Worm (Caenorhabditis elegans) whole organism, L3 larva: ENCODE measurements around the gene K02D10.1.
A peak's percentile ranks its signal among the peaks of the same experiment; 100 is the strongest.

ENCODE experiments used
- R02D3.7 ChIP-seq: fragments of 150-350 bp; optimal IDR thresholded peaks from 2 replicates; lab custom pipeline; 2014; ENCODE audit warnings: missing biosample characterization, missing genetic modification characterization
- aly-2 ChIP-seq: fragments of 150-350 bp; optimal IDR thresholded peaks from 2 replicates; lab custom pipeline; 2014; ENCODE audit warnings: missing biosample characterization, missing genetic modification characterization
- ceh-16 ChIP-seq: sonication (generic microtip); optimal IDR thresholded peaks from 2 replicates; lab custom pipeline; 2017; ENCODE audit warnings: missing biosample characterization, missing genetic modification characterization
- ceh-28 ChIP-seq: fragments of 150-350 bp; optimal IDR thresholded peaks from 2 replicates; lab custom pipeline; 2014; ENCODE audit warnings: missing biosample characterization, missing genetic modification reagents, missing genetic modification characterization
- ceh-9 ChIP-seq: sonication (generic microtip); optimal IDR thresholded peaks from 2 replicates; lab custom pipeline; 2018; ENCODE audit warnings: missing biosample characterization, missing genetic modification characterization
- daf-12 ChIP-seq: fragments of 150-350 bp; optimal IDR thresholded peaks from 2 replicates; lab custom pipeline; 2014; ENCODE audit warnings: missing biosample characterization, missing genetic modification reagents, missing genetic modification characterization
- egl-27 ChIP-seq: sonication (generic microtip); optimal IDR thresholded peaks from 4 replicates; lab custom pipeline; 2017; ENCODE audit warnings: missing biosample characterization, missing genetic modification reagents, missing genetic modification characterization
- egl-5 ChIP-seq: fragments of 150-350 bp; optimal IDR thresholded peaks from 2 replicates; lab custom pipeline; 2017; ENCODE audit warnings: missing biosample characterization, missing genetic modification reagents, missing genetic modification characterization, inconsistent platforms
- elt-1 ChIP-seq: fragments of 150-350 bp; optimal IDR thresholded peaks from 2 replicates; lab custom pipeline; 2014; ENCODE audit warnings: missing biosample characterization, missing genetic modification characterization
- elt-2 ChIP-seq: sonication (generic microtip); optimal IDR thresholded peaks from 2 replicates; lab custom pipeline; 2016; ENCODE audit warnings: missing genetic modification reagents, mild to moderate bottlenecking, missing genetic modification characterization, missing compliant biosample characterization
- elt-3 ChIP-seq, 3 experiments: fragments of 150-350 bp in 1 of 3; sonication (generic microtip) in 2 of 3; optimal IDR thresholded peaks; 2 replicates in 2 of 3; 4 replicates in 1 of 3; lab custom pipeline; 2014 to 2017; ENCODE audit warnings: missing biosample characterization in 3 of 3, missing genetic modification characterization in 3 of 3
- fkh-10 ChIP-seq: sonication (generic microtip); optimal IDR thresholded peaks from 2 replicates; lab custom pipeline; 2017; ENCODE audit warnings: missing biosample characterization, missing genetic modification reagents, missing genetic modification characterization
- fkh-2 ChIP-seq: fragments of 150-350 bp; optimal IDR thresholded peaks from 2 replicates; lab custom pipeline; 2014; ENCODE audit warnings: missing biosample characterization, missing genetic modification reagents, missing genetic modification characterization
- hmg-11 ChIP-seq: sonication (generic microtip); optimal IDR thresholded peaks from 2 replicates; lab custom pipeline; 2016; ENCODE audit warnings: missing genetic modification characterization, missing compliant biosample characterization
- lin-39 ChIP-seq: fragments of 150-350 bp; optimal IDR thresholded peaks from 2 replicates; lab custom pipeline; 2018; ENCODE audit warnings: missing biosample characterization, missing genetic modification reagents, missing genetic modification characterization
- mdl-1 ChIP-seq: fragments of 150-350 bp; optimal IDR thresholded peaks from 2 replicates; lab custom pipeline; 2014; ENCODE audit warnings: missing biosample characterization, missing genetic modification characterization
- mml-1 ChIP-seq: fragments of 150-350 bp; sonication (generic microtip); optimal IDR thresholded peaks from 3 replicates; lab custom pipeline; 2014; ENCODE audit warnings: missing biosample characterization, missing genetic modification characterization
- nhr-11 ChIP-seq: fragments of 150-350 bp; optimal IDR thresholded peaks from 2 replicates; lab custom pipeline; 2014; ENCODE audit warnings: missing biosample characterization, missing genetic modification characterization
- nhr-12 ChIP-seq: fragments of 150-350 bp; optimal IDR thresholded peaks from 2 replicates; lab custom pipeline; 2014; ENCODE audit warnings: missing biosample characterization, missing genetic modification characterization
- nhr-23 ChIP-seq: fragments of 150-350 bp; optimal IDR thresholded peaks from 2 replicates; lab custom pipeline; 2014; ENCODE audit warnings: missing biosample characterization, missing genetic modification reagents, missing genetic modification characterization
- nhr-25 ChIP-seq: sonication (generic microtip); optimal IDR thresholded peaks from 2 replicates; lab custom pipeline; 2017; ENCODE audit warnings: missing biosample characterization, missing genetic modification characterization
- nhr-28 ChIP-seq: fragments of 150-350 bp; optimal IDR thresholded peaks from 2 replicates; lab custom pipeline; 2014; ENCODE audit warnings: missing biosample characterization, missing genetic modification characterization
- nhr-67 ChIP-seq: fragments of 150-350 bp; optimal IDR thresholded peaks from 2 replicates; lab custom pipeline; 2014; ENCODE audit warnings: missing biosample characterization, missing genetic modification characterization
- nhr-76 ChIP-seq: fragments of 150-350 bp; sonication (generic microtip); optimal IDR thresholded peaks from 5 replicates; lab custom pipeline; 2014; ENCODE audit warnings: missing biosample characterization, missing genetic modification characterization
- pha-4 ChIP-seq: fragments of 150-350 bp; optimal IDR thresholded peaks from 2 replicates; lab custom pipeline; 2014; ENCODE audit warnings: missing biosample characterization, missing genetic modification reagents, missing genetic modification characterization
- sea-2 ChIP-seq: fragments of 150-350 bp; sonication (generic microtip); optimal IDR thresholded peaks from 4 replicates; lab custom pipeline; 2014; ENCODE audit warnings: missing biosample characterization, missing genetic modification reagents, missing genetic modification characterization
- snpc-4 ChIP-seq: fragments of 150-350 bp; optimal IDR thresholded peaks from 2 replicates; lab custom pipeline; 2014; ENCODE audit warnings: missing biosample characterization, missing genetic modification characterization
- unc-39 ChIP-seq: sonication (generic microtip); optimal IDR thresholded peaks from 4 replicates; lab custom pipeline; 2017; ENCODE audit warnings: missing biosample characterization, missing genetic modification characterization
- unc-62 ChIP-seq: fragments of 150-350 bp; sonication (generic microtip); optimal IDR thresholded peaks from 4 replicates; lab custom pipeline; 2014; ENCODE audit warnings: missing biosample characterization, missing genetic modification reagents, missing genetic modification characterization
- ztf-11 ChIP-seq: fragments of 150-350 bp; optimal IDR thresholded peaks from 2 replicates; lab custom pipeline; 2014; ENCODE audit warnings: missing biosample characterization, missing genetic modification characterization

K02D10.1 gene

ce11 chrIII:8770243-8770642 lies 907 bp downstream of the K02D10.1 start:
- TF ChIP-seq aly-2 (tag; lab: Kevin White, UChicago) (no peak), hmg-11 (tag; lab: Kevin White, UChicago) (no peak), nhr-23 (tag; lab: Kevin White, UChicago) (peak; percentile 30), nhr-25 (tag; lab: Kevin White, UChicago) (peak; percentile 58), sea-2 (no peak), lin-39 (tag; lab: Kevin White, UChicago) (no peak)

- no peak for TF ChIP-seq ceh-9 (tag; lab: Kevin White, UChicago)
- TF ChIP-seq pha-4 (tag; lab: Kevin White, UChicago): no peak
- TF ChIP-seq fkh-10 (GFP tag; lab: Kevin White, UChicago): no peak
- no peak for TF ChIP-seq nhr-76 (tag; lab: Kevin White, UChicago)
- TF ChIP-seq mml-1 (tag; lab: Kevin White, UChicago): no peak
- TF ChIP-seq R02D3.7: no peak
- TF ChIP-seq snpc-4 (tag; lab: Kevin White, UChicago): no peak
- TF ChIP-seq nhr-28 (tag; lab: Kevin White, UChicago): no peak
- no peak for TF ChIP-seq sea-2
- TF ChIP-seq lin-39 (tag; lab: Kevin White, UChicago): no peak
- TF ChIP-seq nhr-12 (tag; lab: Kevin White, UChicago): no peak
Measured at ce11 chrIII:8771162-8771561, 1.8 kb downstream of the K02D10.1 start, which contains the start of gene K02D10.2. TSS of gene K02D10.2 (minus strand) at chrIII:8771262.

DNA sequence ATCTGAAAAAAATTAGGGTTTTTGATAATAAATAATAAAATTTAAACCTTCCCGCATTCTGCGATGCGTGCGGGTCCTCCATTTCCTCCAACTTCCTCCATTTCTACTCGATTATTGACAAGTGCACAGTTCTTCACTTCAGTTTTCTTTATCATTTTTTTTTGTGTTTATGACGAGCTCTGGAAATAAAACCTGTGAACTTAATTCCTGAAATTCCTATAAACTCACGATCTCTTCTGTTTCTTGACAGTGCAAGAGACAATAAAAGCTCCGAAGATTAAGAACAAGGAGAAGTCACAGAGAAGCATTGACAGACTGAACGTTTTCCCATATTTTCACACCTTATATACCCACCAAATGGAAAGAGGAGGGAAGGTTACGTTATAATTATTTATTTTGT lies 2.5 kb downstream of the K02D10.1 start, which contains the start of gene K02D10.3:
K02D10.3 (minus strand) TSS at position 101 of the 400 bp plus-strand sequence.
- TF ChIP-seq nhr-67: no peak
- no peak for TF ChIP-seq snpc-4 (tag; lab: Kevin White, UChicago)
- no peak for TF ChIP-seq elt-3 (tag; optimal IDR thresholded peaks at IDR 0.05; lab: Kevin White, UChicago)
- TF ChIP-seq sea-2: no peak
- no peak for TF ChIP-seq egl-27 (tag; lab: Kevin White, UChicago)
- no peak for TF ChIP-seq ceh-28 (tag; lab: Kevin White, UChicago)
- no peak for TF ChIP-seq unc-62 (GFP tag; lab: Kevin White, UChicago)
- TF ChIP-seq mdl-1 (tag; lab: Kevin White, UChicago): no peak
- no peak for TF ChIP-seq nhr-11 (tag; lab: Kevin White, UChicago)

- TF ChIP-seq ztf-11 (tag; lab: Kevin White, UChicago) (no peak), egl-5 (peak; percentile 9), elt-2 (tag; lab: Kevin White, UChicago) (peak; percentile 11), elt-3 (tag; optimal IDR thresholded peaks at IDR 0.05; lab: Kevin White, UChicago) (no peak)
Measured at ce11 chrIII:8772428-8773027, 3.2 kb downstream of the K02D10.1 start.

DNA sequence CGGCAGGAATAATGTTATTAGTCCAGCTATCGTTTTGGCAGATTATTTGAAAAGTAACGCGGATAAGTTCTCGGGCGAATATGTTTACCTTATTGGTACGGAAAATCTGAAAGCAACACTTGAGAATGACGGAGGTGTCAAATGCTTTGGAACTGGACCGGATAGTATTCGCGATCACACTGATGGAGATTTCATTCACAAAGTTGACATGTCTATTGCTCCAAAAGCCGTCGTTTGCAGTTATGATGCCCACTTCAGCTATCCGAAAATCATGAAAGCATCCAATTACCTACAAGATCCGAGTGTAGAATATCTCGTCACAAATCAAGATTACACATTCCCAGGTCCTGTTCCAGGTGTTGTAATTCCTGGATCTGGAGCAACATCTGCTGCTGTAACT lies 4.0 kb downstream of the K02D10.1 start:
- no peak for TF ChIP-seq unc-39
- no peak for TF ChIP-seq ceh-16 (tag; lab: Kevin White, UChicago)
- TF ChIP-seq ztf-11 (tag; lab: Kevin White, UChicago): no peak

- TF ChIP-seq nhr-12 (tag; lab: Kevin White, UChicago) (no peak), elt-1 (tag; lab: Kevin White, UChicago) (no peak), ceh-9 (tag; lab: Kevin White, UChicago) (no peak), nhr-28 (tag; lab: Kevin White, UChicago) (no peak), elt-2 (tag; lab: Kevin White, UChicago) (no peak), pha-4 (tag; lab: Kevin White, UChicago) (no peak), nhr-67 (no peak), fkh-10 (GFP tag; lab: Kevin White, UChicago) (no peak), fkh-2 (no peak), daf-12 (tag; lab: Kevin White, UChicago) (no peak)
Measured at ce11 chrIII:8775953-8776352, 6.6 kb downstream of the K02D10.1 start, which contains the start of gene snap-29. TSS of gene snap-29 (plus strand) at chrIII:8776253.
